Worm (Caenorhabditis elegans): ENCODE results near the gene deg-1.

- TF ChIP-seq somi-1 (GFP tag; optimal IDR thresholded peaks at IDR 0.05): no peak
- TF ChIP-seq snpc-4 (GFP tag; optimal IDR thresholded peaks at IDR 0.05): no peak
- TF ChIP-seq snpc-4 (tag; optimal IDR thresholded peaks at IDR 0.05): no peak
- no peak for TF ChIP-seq mcd-1 (GFP tag; IDR thresholded peaks at IDR 0.05)
- no peak for TF ChIP-seq unc-62 (GFP tag; optimal IDR thresholded peaks at IDR 0.05)
- TF ChIP-seq pha-4 (tag; optimal IDR thresholded peaks at IDR 0.05): no peak
- TF ChIP-seq nfya-1 (tag; optimal IDR thresholded peaks at IDR 0.05; ENCODE audit: borderline replicate concordance, insufficient read depth): no peak
- no peak for TF ChIP-seq ceh-100 (GFP tag; IDR thresholded peaks at IDR 0.05)
Observed at ce11 chrX:7817555-7817954, 64.7 kb downstream of the deg-1 start.

All from whole organism, young adult.